Worm (Caenorhabditis elegans): Measurements from ENCODE around the gene mec-9.

DNA sequence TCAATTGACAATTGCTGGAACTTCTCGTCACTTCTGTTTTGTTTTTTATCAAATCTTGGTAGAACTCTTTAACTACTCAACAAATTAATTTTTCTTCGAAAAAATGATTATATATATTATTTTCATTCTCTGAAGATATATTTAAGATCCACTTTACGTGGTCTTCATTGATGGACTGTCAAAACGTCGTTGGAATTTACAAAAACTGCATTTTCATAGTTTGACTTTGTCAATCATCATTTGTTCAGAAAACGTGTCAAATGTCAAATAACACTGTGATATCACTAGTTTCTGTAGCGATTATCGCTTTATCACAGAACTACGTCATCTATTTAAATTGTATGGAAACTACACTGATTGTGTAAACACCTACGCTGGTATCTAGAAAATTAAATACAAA lies 9.5 kb upstream of the mec-9 start:
- TF ChIP-seq elt-3 (tag; optimal IDR thresholded peaks at IDR 0.05) (no peak), egl-27 (tag; optimal IDR thresholded peaks at IDR 0.05) (no peak), C34B4.2 (tag; optimal IDR thresholded peaks at IDR 0.05) (no peak), C16A3.4 (tag; optimal IDR thresholded peaks at IDR 0.05) (no peak), nhr-76 (tag; optimal IDR thresholded peaks at IDR 0.05) (no peak), ama-1 (optimal IDR thresholded peaks at IDR 0.05) (no peak), nhr-71 (tag; optimal IDR thresholded peaks at IDR 0.05) (no peak)
